Worm (Caenorhabditis elegans) whole organism, young adult: Measurements from ENCODE around the gene K07E1.1.
A peak's percentile ranks its signal among the peaks of the same experiment; 100 is the strongest.

Experiments
- B0035.1 ChIP-seq: sonication (generic microtip); optimal IDR thresholded peaks from 2 replicates; lab custom pipeline; 2016; ENCODE audit warnings: missing genetic modification characterization, mild to moderate bottlenecking, missing compliant biosample characterization, missing genotype, missing genetic modification reagents
- B0261.1 ChIP-seq: sonication (generic microtip); optimal IDR thresholded peaks from 2 replicates; lab custom pipeline; 2016; ENCODE audit warnings: mild to moderate bottlenecking, missing genetic modification characterization, moderate library complexity, missing compliant biosample characterization
- F33H1.4 ChIP-seq: fragments of 200-800 bp; sonication (Bioruptor generic); IDR thresholded peaks from 2 replicates; pipeline ENCODE4 v1.3.6; 2022; ENCODE audit warnings: missing genetic modification reagents, missing genetic modification characterization, missing compliant biosample characterization
- F39B2.1 ChIP-seq: fragments of 200-800 bp; sonication (Bioruptor generic); IDR thresholded peaks from 2 replicates; pipeline ENCODE4 v1.3.6; 2022; ENCODE audit warnings: missing genetic modification reagents, missing genetic modification characterization, missing compliant biosample characterization
- F49E8.2 ChIP-seq: sonication (generic microtip); optimal IDR thresholded peaks from 3 replicates; lab custom pipeline; 2017; ENCODE audit warnings: missing genetic modification characterization, mild to moderate bottlenecking, missing compliant biosample characterization, antibody characterized with exemption, moderate library complexity; ENCODE audit not compliant: insufficient read depth
- K11D2.4 ChIP-seq: fragments of 200-800 bp; sonication (Bioruptor generic); IDR thresholded peaks from 2 replicates; pipeline ENCODE4 v1.3.6; 2022; ENCODE audit warnings: missing genetic modification reagents, missing genetic modification characterization, missing compliant biosample characterization
- K12H6.12 ChIP-seq: fragments of 200-800 bp; sonication (Bioruptor generic); optimal IDR thresholded peaks from 2 replicates; lab custom pipeline; 2018; ENCODE audit warnings: mild to moderate bottlenecking, missing genetic modification characterization, missing compliant biosample characterization
- Y79H2A.3 ChIP-seq: fragments of 200-800 bp; sonication (Bioruptor generic); conservative IDR thresholded peaks from 2 replicates; pipeline ENCODE4 v1.3.6; 2022; ENCODE audit warnings: missing genetic modification reagents, missing genetic modification characterization, missing compliant biosample characterization
- akir-1 ChIP-seq: fragments of 200-800 bp; sonication (Bioruptor generic); optimal IDR thresholded peaks from 2 replicates; lab custom pipeline; 2018; ENCODE audit warnings: mild to moderate bottlenecking, missing genetic modification characterization, moderate library complexity, missing compliant biosample characterization
- ama-1 ChIP-seq, 3 experiments: fragments of 150-350 bp in 1 of 3; sonication (generic microtip) in 2 of 3; optimal IDR thresholded peaks; 2 replicates each; lab custom pipeline; 2014 to 2018; ENCODE audit warnings: missing biosample characterization in 2 of 3, missing genetic modification characterization in 2 of 3, missing genetic modification reagents in 2 of 3
- aptf-2 ChIP-seq: fragments of 200-800 bp; sonication (Bioruptor generic); conservative IDR thresholded peaks from 2 replicates; pipeline ENCODE4 v1.3.6; 2022; ENCODE audit warnings: missing genetic modification reagents, missing genetic modification characterization, missing compliant biosample characterization
- aptf-3 ChIP-seq: fragments of 200-800 bp; sonication (Bioruptor generic); IDR thresholded peaks from 2 replicates; pipeline ENCODE4 v1.3.6; 2022; ENCODE audit warnings: missing genetic modification characterization, missing compliant biosample characterization
- attf-3 ChIP-seq: fragments of 200-800 bp; sonication (Bioruptor generic); conservative IDR thresholded peaks from 2 replicates; pipeline ENCODE4 v1.3.6; 2022; ENCODE audit warnings: missing genetic modification reagents, missing genetic modification characterization, missing compliant biosample characterization
- attf-6 ChIP-seq: fragments of 200-800 bp; sonication (Bioruptor generic); IDR thresholded peaks from 2 replicates; pipeline ENCODE4 v1.3.6; 2022; ENCODE audit warnings: missing genetic modification reagents, missing genetic modification characterization, missing compliant biosample characterization
- bed-2 ChIP-seq: fragments of 200-800 bp; sonication (Bioruptor generic); IDR thresholded peaks from 2 replicates; pipeline ENCODE4 v1.3.6; 2022; ENCODE audit warnings: missing genetic modification reagents, missing genetic modification characterization, missing compliant biosample characterization
- cebp-1 ChIP-seq, 2 experiments: fragments of 200-800 bp in 1 of 2; sonication (Bioruptor generic) in 1 of 2; sonication (generic microtip) in 1 of 2; IDR thresholded peaks in 1 of 2; optimal IDR thresholded peaks in 1 of 2; 2 replicates each; pipeline versions ENCODE4 v1.3.6 to Lab custom; 2017 to 2022; ENCODE audit warnings: missing compliant biosample characterization in 2 of 2, missing genetic modification characterization in 2 of 2, mild to moderate bottlenecking in 1 of 2, missing genetic modification reagents in 1 of 2, moderate library complexity in 1 of 2
- ceh-27 ChIP-seq: fragments of 200-800 bp; sonication (Bioruptor generic); optimal IDR thresholded peaks from 2 replicates; lab custom pipeline; 2018; ENCODE audit warnings: mild to moderate bottlenecking, missing genetic modification characterization, moderate library complexity, missing compliant biosample characterization
- ceh-91 ChIP-seq: fragments of 200-800 bp; sonication (Bioruptor generic); IDR thresholded peaks from 2 replicates; pipeline ENCODE4 v1.3.6; 2022; ENCODE audit warnings: missing genetic modification reagents, missing genetic modification characterization, missing compliant biosample characterization
- die-1 ChIP-seq: sonication (generic microtip); optimal IDR thresholded peaks from 2 replicates; lab custom pipeline; 2016; ENCODE audit warnings: missing genotype, mild to moderate bottlenecking, missing genetic modification characterization, missing compliant biosample characterization
- efl-1 ChIP-seq: fragments of 150-350 bp; optimal IDR thresholded peaks from 2 replicates; lab custom pipeline; 2014; ENCODE audit warnings: missing biosample characterization, missing genetic modification reagents, missing genetic modification characterization
- ekl-4 ChIP-seq: fragments of 200-800 bp; sonication (Bioruptor generic); IDR thresholded peaks from 2 replicates; pipeline ENCODE4 v1.3.6; 2022; ENCODE audit warnings: missing genetic modification reagents, missing genetic modification characterization, missing compliant biosample characterization
- ets-4 ChIP-seq: fragments of 200-800 bp; sonication (Bioruptor generic); optimal IDR thresholded peaks from 2 replicates; lab custom pipeline; 2018; ENCODE audit warnings: mild to moderate bottlenecking, missing genetic modification characterization, missing compliant biosample characterization
- him-1 ChIP-seq: sonication (generic microtip); optimal IDR thresholded peaks from 2 replicates; lab custom pipeline; 2016; ENCODE audit warnings: missing genotype, missing genetic modification reagents, missing genetic modification characterization, missing compliant biosample characterization
- hlh-12 ChIP-seq: sonication (generic microtip); optimal IDR thresholded peaks from 2 replicates; lab custom pipeline; 2016; ENCODE audit warnings: missing genetic modification characterization, missing compliant biosample characterization
- hlh-26 ChIP-seq: fragments of 200-800 bp; sonication (Bioruptor generic); conservative IDR thresholded peaks from 2 replicates; pipeline ENCODE4 v1.3.6; 2022; ENCODE audit warnings: missing genetic modification reagents, missing genetic modification characterization, missing compliant biosample characterization
- hmg-20 ChIP-seq: fragments of 200-800 bp; sonication (Bioruptor generic); IDR thresholded peaks from 2 replicates; pipeline ENCODE4 v1.3.6; 2022; ENCODE audit warnings: missing genetic modification reagents, missing genetic modification characterization, missing compliant biosample characterization
- hrde-1 ChIP-seq: sonication (generic microtip); optimal IDR thresholded peaks from 2 replicates; lab custom pipeline; 2016; ENCODE audit warnings: missing genetic modification characterization, mild to moderate bottlenecking, missing compliant biosample characterization, moderate library complexity, missing genotype, missing genetic modification reagents, borderline replicate concordance
- lag-1 ChIP-seq: fragments of 200-800 bp; sonication (Bioruptor generic); IDR thresholded peaks from 2 replicates; pipeline ENCODE4 v1.3.6; 2022; ENCODE audit warnings: missing genetic modification reagents, missing genetic modification characterization, missing compliant biosample characterization
- let-526 ChIP-seq: fragments of 200-800 bp; sonication (Bioruptor generic); IDR thresholded peaks from 2 replicates; pipeline ENCODE4 v1.3.6; 2022; ENCODE audit warnings: missing genetic modification reagents, missing genetic modification characterization, missing compliant biosample characterization
- let-607 ChIP-seq, 2 experiments: fragments of 200-800 bp in 1 of 2; sonication (Bioruptor generic) in 1 of 2; sonication (generic microtip) in 1 of 2; optimal IDR thresholded peaks; 2 replicates each; lab custom pipeline; 2016 to 2018; ENCODE audit warnings: mild to moderate bottlenecking in 2 of 2, missing compliant biosample characterization in 2 of 2, missing genetic modification characterization in 2 of 2, moderate library complexity in 2 of 2, missing genotype in 1 of 2
- lin-35 ChIP-seq, 3 experiments: fragments of 150-350 bp in 2 of 3; sonication (generic microtip) in 1 of 3; optimal IDR thresholded peaks; 2 replicates each; lab custom pipeline; 2014 to 2018; ENCODE audit warnings: missing biosample characterization in 3 of 3, missing genetic modification characterization in 3 of 3, missing genetic modification reagents in 3 of 3
- lsl-1 ChIP-seq: fragments of 200-800 bp; sonication (Bioruptor generic); optimal IDR thresholded peaks from 2 replicates; lab custom pipeline; 2018; ENCODE audit warnings: mild to moderate bottlenecking, missing genetic modification characterization, moderate library complexity, missing compliant biosample characterization
- madf-10 ChIP-seq: sonication (generic microtip); optimal IDR thresholded peaks from 2 replicates; lab custom pipeline; 2016; ENCODE audit warnings: mild to moderate bottlenecking, missing genetic modification characterization, missing compliant biosample characterization
- madf-6 ChIP-seq: fragments of 200-800 bp; sonication (Bioruptor generic); IDR thresholded peaks from 2 replicates; pipeline ENCODE4 v1.3.6; 2022; ENCODE audit warnings: missing genetic modification reagents, missing genetic modification characterization, missing compliant biosample characterization
- madf-8 ChIP-seq: fragments of 200-800 bp; sonication (Bioruptor generic); conservative IDR thresholded peaks from 2 replicates; pipeline ENCODE4 v1.3.6; 2022; ENCODE audit warnings: missing genetic modification reagents, missing genetic modification characterization, missing compliant biosample characterization
- nfya-1 ChIP-seq: sonication (generic microtip); optimal IDR thresholded peaks from 2 replicates; lab custom pipeline; 2017; ENCODE audit warnings: antibody characterized with exemption, missing compliant biosample characterization, missing genetic modification characterization, borderline replicate concordance; ENCODE audit not compliant: insufficient read depth
- nfya-2 ChIP-seq: fragments of 200-800 bp; sonication (Bioruptor generic); IDR thresholded peaks from 2 replicates; pipeline ENCODE4 v1.3.6; 2022; ENCODE audit warnings: missing genetic modification reagents, missing genetic modification characterization, missing compliant biosample characterization
- nfyb-1 ChIP-seq: fragments of 200-800 bp; sonication (Bioruptor generic); IDR thresholded peaks from 2 replicates; pipeline ENCODE4 v1.3.6; 2022; ENCODE audit warnings: missing genetic modification reagents, missing genetic modification characterization, missing compliant biosample characterization
- nhr-90 ChIP-seq: sonication (generic microtip); optimal IDR thresholded peaks from 2 replicates; lab custom pipeline; 2016; ENCODE audit warnings: missing genotype, mild to moderate bottlenecking, missing genetic modification characterization, missing compliant biosample characterization
- pbrm-1 ChIP-seq: fragments of 200-800 bp; sonication (Bioruptor generic); IDR thresholded peaks from 2 replicates; pipeline ENCODE4 v1.3.6; 2022; ENCODE audit warnings: missing genetic modification reagents, missing genetic modification characterization, missing compliant biosample characterization
- snpc-1.1 ChIP-seq: sonication (generic microtip); optimal IDR thresholded peaks from 2 replicates; lab custom pipeline; 2017; ENCODE audit warnings: missing genetic modification characterization, mild to moderate bottlenecking, missing compliant biosample characterization, antibody characterized with exemption, moderate library complexity, missing genotype, missing genetic modification reagents; ENCODE audit not compliant: insufficient read depth
- snpc-1.3 ChIP-seq: sonication (generic microtip); optimal IDR thresholded peaks from 2 replicates; lab custom pipeline; 2017; ENCODE audit warnings: missing genetic modification characterization, mild to moderate bottlenecking, missing compliant biosample characterization, antibody characterized with exemption, moderate library complexity, missing genotype, missing genetic modification reagents; ENCODE audit not compliant: insufficient read depth
- tlf-1 ChIP-seq: fragments of 200-800 bp; sonication (Bioruptor generic); optimal IDR thresholded peaks from 2 replicates; lab custom pipeline; 2018; ENCODE audit warnings: mild to moderate bottlenecking, missing genetic modification characterization, missing compliant biosample characterization
- xnd-1 ChIP-seq: sonication (generic microtip); optimal IDR thresholded peaks from 2 replicates; lab custom pipeline; 2016; ENCODE audit warnings: missing genotype, missing genetic modification reagents, missing genetic modification characterization, missing compliant biosample characterization
- zim-3 ChIP-seq: sonication (generic microtip); optimal IDR thresholded peaks from 2 replicates; lab custom pipeline; 2017; ENCODE audit warnings: mild to moderate bottlenecking, missing genetic modification characterization, moderate library complexity, missing compliant biosample characterization
- ztf-28 ChIP-seq: fragments of 200-800 bp; sonication (Bioruptor generic); IDR thresholded peaks from 2 replicates; pipeline ENCODE4 v1.3.6; 2022; ENCODE audit warnings: missing genetic modification reagents, missing genetic modification characterization, missing compliant biosample characterization

The K07E1.1 gene

ce11 chrII:4565205-4565604 is 14.3 kb downstream of the K07E1.1 start (continued):
- TF ChIP-seq B0035.1 (tag; lab: Kevin White, UChicago): no peak
- TF ChIP-seq efl-1 (GFP tag; lab: Kevin White, UChicago): no peak
- TF ChIP-seq ceh-91 (GFP tag; lab: Robert Waterston, UW): 0 out of 2 replicates have a peak, but pooled peaks have one; percentile 27
- TF ChIP-seq K11D2.4 (GFP tag; lab: Robert Waterston, UW): no peak
- peak; percentile 58 for TF ChIP-seq lsl-1 (GFP tag; lab: Kevin White, UChicago)
- no peak for TF ChIP-seq lin-35 (GFP tag; optimal IDR thresholded peaks at IDR 0.05; lab: Kevin White, UChicago)
- no peak for TF ChIP-seq Y79H2A.3 (GFP tag; lab: Robert Waterston, UW)
- no peak for TF ChIP-seq K12H6.12 (tag; lab: Kevin White, UChicago)
- no peak for TF ChIP-seq ztf-28 (GFP tag; lab: Robert Waterston, UW)
- no peak for TF ChIP-seq pbrm-1 (GFP tag; lab: Robert Waterston, UW)
- no peak for TF ChIP-seq aptf-3 (GFP tag; lab: Robert Waterston, UW)
- no peak for TF ChIP-seq nfya-1 (tag; lab: Kevin White, UChicago)
- peak; percentile 16 for TF ChIP-seq snpc-1.3 (tag; lab: Kevin White, UChicago)
- no peak for TF ChIP-seq ekl-4 (GFP tag; lab: Robert Waterston, UW)
- no peak for TF ChIP-seq ceh-27
- TF ChIP-seq nfyb-1 (GFP tag; lab: Robert Waterston, UW): peak; percentile 59; the same call in 1 of the 2 replicates
- TF ChIP-seq hrde-1 (tag; lab: Kevin White, UChicago): no peak
- TF ChIP-seq F39B2.1 (GFP tag; lab: Robert Waterston, UW): no peak
- no peak for TF ChIP-seq let-526 (GFP tag; lab: Robert Waterston, UW)
- TF ChIP-seq hlh-26 (GFP tag; lab: Robert Waterston, UW): no peak
- TF ChIP-seq akir-1: no peak
- no peak for TF ChIP-seq lag-1 (GFP tag; lab: Robert Waterston, UW)
- TF ChIP-seq madf-8 (GFP tag; lab: Robert Waterston, UW): no peak
- TF ChIP-seq hlh-12 (tag; lab: Kevin White, UChicago): no peak
- no peak for TF ChIP-seq snpc-1.1 (tag; lab: Kevin White, UChicago)
- no peak for TF ChIP-seq tlf-1 (GFP tag; lab: Kevin White, UChicago)
- TF ChIP-seq attf-6: no peak
- TF ChIP-seq B0261.1 (tag; lab: Kevin White, UChicago): peak; percentile 73
- peak; percentile 46 for TF ChIP-seq nhr-90 (tag; lab: Kevin White, UChicago)
- TF ChIP-seq hmg-20 (GFP tag; lab: Robert Waterston, UW): no peak
- TF ChIP-seq nfya-2 (GFP tag; lab: Robert Waterston, UW): no peak
- TF ChIP-seq aptf-2 (GFP tag; lab: Robert Waterston, UW): no peak
- no peak for TF ChIP-seq madf-10 (tag; lab: Kevin White, UChicago)
- no peak for TF ChIP-seq him-1 (tag; lab: Kevin White, UChicago)
- TF ChIP-seq zim-3 (tag; lab: Kevin White, UChicago): no peak
- TF ChIP-seq bed-2 (GFP tag; lab: Robert Waterston, UW): no peak

- no peak for TF ChIP-seq attf-3 (GFP tag; lab: Robert Waterston, UW)
- no peak for TF ChIP-seq die-1
- peak; percentile 7 for TF ChIP-seq F49E8.2 (tag; lab: Kevin White, UChicago)
- no peak for TF ChIP-seq ama-1 (optimal IDR thresholded peaks at IDR 0.05; lab: Kevin White, UChicago)
- TF ChIP-seq ama-1 (GFP tag; optimal IDR thresholded peaks at IDR 0.05; lab: Kevin White, UChicago): no peak
- peak; percentile 62; the same call in 1 of the 2 replicates for TF ChIP-seq madf-8 (GFP tag; lab: Robert Waterston, UW)
- TF ChIP-seq let-607 (tag; optimal IDR thresholded peaks at IDR 0.05; lab: Kevin White, UChicago): no peak
- TF ChIP-seq cebp-1 (GFP tag; IDR thresholded peaks at IDR 0.05; lab: Robert Waterston, UW): no peak
- TF ChIP-seq cebp-1 (tag; optimal IDR thresholded peaks at IDR 0.05; lab: Kevin White, UChicago): no peak
- peak; percentile 90 for TF ChIP-seq madf-6
- peak; percentile 97 for TF ChIP-seq lsl-1 (GFP tag; lab: Kevin White, UChicago)
- TF ChIP-seq xnd-1 (tag; lab: Kevin White, UChicago): peak; percentile 87
- TF ChIP-seq ets-4 (GFP tag; lab: Kevin White, UChicago): no peak
- peak; percentile 90 for TF ChIP-seq F33H1.4 (GFP tag; lab: Robert Waterston, UW)
Observed at ce11 chrII:4566237-4566636, 15.4 kb downstream of the K07E1.1 start.
